Worm (Caenorhabditis elegans) whole organism, late embryonic: Measurements from ENCODE around the gene nhr-290.
"Not testable (repeated sequence)": the region's sequence is repeated elsewhere in the genome, so short reads cannot be mapped to it uniquely, and the experiment has no call there.

Experiments used
- C08G9.2 ChIP-seq: sonication (generic microtip); optimal IDR thresholded peaks from 2 replicates; lab custom pipeline; 2016; ENCODE audit warnings: mild to moderate bottlenecking, missing genetic modification characterization, moderate library complexity, missing compliant biosample characterization
- K02D7.2 ChIP-seq: sonication (generic microtip); optimal IDR thresholded peaks from 2 replicates; lab custom pipeline; 2017; ENCODE audit warnings: mild to moderate bottlenecking, missing genetic modification characterization, missing compliant biosample characterization
- T23F11.4 ChIP-seq: fragments of 200-800 bp; sonication (Bioruptor generic); optimal IDR thresholded peaks from 2 replicates; lab custom pipeline; 2018; ENCODE audit warnings: mild to moderate bottlenecking, missing genetic modification characterization, missing compliant biosample characterization
- ahr-1 ChIP-seq: sonication (generic microtip); optimal IDR thresholded peaks from 2 replicates; lab custom pipeline; 2016; ENCODE audit warnings: missing genetic modification characterization, missing compliant biosample characterization
- ceh-14 ChIP-seq: sonication (generic microtip); optimal IDR thresholded peaks from 2 replicates; lab custom pipeline; 2016; ENCODE audit warnings: missing genotype, missing genetic modification characterization, missing compliant biosample characterization
- ceh-18 ChIP-seq: sonication (generic microtip); optimal IDR thresholded peaks from 2 replicates; lab custom pipeline; 2016; ENCODE audit warnings: missing genetic modification characterization, missing compliant biosample characterization
- ceh-19 ChIP-seq: fragments of 200-800 bp; sonication (Bioruptor generic); optimal IDR thresholded peaks from 2 replicates; lab custom pipeline; 2018; ENCODE audit warnings: mild to moderate bottlenecking, missing genetic modification characterization, missing compliant biosample characterization
- ceh-2 ChIP-seq: sonication (generic microtip); optimal IDR thresholded peaks from 2 replicates; lab custom pipeline; 2016; ENCODE audit warnings: missing genotype, missing genetic modification characterization, missing compliant biosample characterization
- ceh-22 ChIP-seq: sonication (generic microtip); optimal IDR thresholded peaks from 2 replicates; lab custom pipeline; 2017; ENCODE audit warnings: missing biosample characterization, missing genetic modification characterization
- ceh-31 ChIP-seq: sonication (generic microtip); optimal IDR thresholded peaks from 2 replicates; lab custom pipeline; 2016; ENCODE audit warnings: missing genetic modification characterization, missing compliant biosample characterization
- ceh-6 ChIP-seq: fragments of 200-800 bp; sonication (Bioruptor generic); optimal IDR thresholded peaks from 2 replicates; lab custom pipeline; 2018; ENCODE audit warnings: mild to moderate bottlenecking, missing genetic modification characterization, missing compliant biosample characterization
- che-1 ChIP-seq: sonication (generic microtip); optimal IDR thresholded peaks from 2 replicates; lab custom pipeline; 2016; ENCODE audit warnings: mild to moderate bottlenecking, missing genetic modification characterization, missing compliant biosample characterization
- dmd-4 ChIP-seq: sonication (generic microtip); optimal IDR thresholded peaks from 2 replicates; lab custom pipeline; 2016; ENCODE audit warnings: borderline replicate concordance, missing genetic modification characterization, missing compliant biosample characterization
- dve-1 ChIP-seq: sonication (generic microtip); optimal IDR thresholded peaks from 2 replicates; lab custom pipeline; 2017; ENCODE audit warnings: antibody characterized with exemption, mild to moderate bottlenecking, missing genetic modification characterization, missing compliant biosample characterization
- elt-2 ChIP-seq: sonication (generic microtip); optimal IDR thresholded peaks from 2 replicates; lab custom pipeline; 2016; ENCODE audit warnings: missing genetic modification reagents, missing genetic modification characterization, missing compliant biosample characterization
- elt-4 ChIP-seq: sonication (generic microtip); optimal IDR thresholded peaks from 2 replicates; lab custom pipeline; 2016; ENCODE audit warnings: missing genetic modification characterization, missing compliant biosample characterization
- ets-4 ChIP-seq: sonication (generic microtip); optimal IDR thresholded peaks from 2 replicates; lab custom pipeline; 2016; ENCODE audit warnings: missing genetic modification characterization, missing compliant biosample characterization
- fkh-10 ChIP-seq: fragments of 150-350 bp; optimal IDR thresholded peaks from 2 replicates; lab custom pipeline; 2014; ENCODE audit warnings: missing biosample characterization, missing genetic modification reagents, missing genetic modification characterization
- hlh-13 ChIP-seq: fragments of 200-800 bp; sonication (Bioruptor generic); optimal IDR thresholded peaks from 2 replicates; lab custom pipeline; 2018; ENCODE audit warnings: mild to moderate bottlenecking, missing genetic modification characterization, missing compliant biosample characterization
- hlh-6 ChIP-seq: sonication (generic microtip); optimal IDR thresholded peaks from 2 replicates; lab custom pipeline; 2016; ENCODE audit warnings: missing genotype, missing genetic modification characterization, missing compliant biosample characterization
- madf-2 ChIP-seq: sonication (generic microtip); optimal IDR thresholded peaks from 2 replicates; lab custom pipeline; 2017; ENCODE audit warnings: missing genetic modification characterization, missing compliant biosample characterization
- mec-3 ChIP-seq: sonication (generic microtip); optimal IDR thresholded peaks from 2 replicates; lab custom pipeline; 2016; ENCODE audit warnings: borderline replicate concordance, missing genetic modification characterization, missing compliant biosample characterization
- nfya-1 ChIP-seq: sonication (generic microtip); optimal IDR thresholded peaks from 2 replicates; lab custom pipeline; 2017; ENCODE audit warnings: missing genetic modification characterization, mild to moderate bottlenecking, missing compliant biosample characterization, antibody characterized with exemption, moderate library complexity
- nhr-11 ChIP-seq: fragments of 150-350 bp; optimal IDR thresholded peaks from 2 replicates; lab custom pipeline; 2014; ENCODE audit warnings: missing biosample characterization, missing genetic modification characterization
- odd-2 ChIP-seq: sonication (generic microtip); optimal IDR thresholded peaks from 2 replicates; lab custom pipeline; 2017; ENCODE audit warnings: antibody characterized with exemption, mild to moderate bottlenecking, missing genetic modification characterization, missing compliant biosample characterization
- pag-3 ChIP-seq: sonication (generic microtip); optimal IDR thresholded peaks from 2 replicates; lab custom pipeline; 2016; ENCODE audit warnings: missing compliant biosample characterization, missing genetic modification characterization, borderline replicate concordance
- pat-9 ChIP-seq: fragments of 200-800 bp; sonication (Bioruptor generic); optimal IDR thresholded peaks from 2 replicates; lab custom pipeline; 2018; ENCODE audit warnings: mild to moderate bottlenecking, missing genetic modification characterization, moderate library complexity, missing compliant biosample characterization
- pha-2 ChIP-seq: sonication (generic microtip); optimal IDR thresholded peaks from 2 replicates; lab custom pipeline; 2017; ENCODE audit warnings: mild to moderate bottlenecking, missing genetic modification characterization, missing compliant biosample characterization
- pros-1 ChIP-seq: fragments of 150-350 bp; optimal IDR thresholded peaks from 2 replicates; lab custom pipeline; 2014; ENCODE audit warnings: missing biosample characterization, missing genetic modification reagents, missing genetic modification characterization
- ref-2 ChIP-seq: sonication (generic microtip); optimal IDR thresholded peaks from 2 replicates; lab custom pipeline; 2016; ENCODE audit warnings: missing genetic modification characterization, missing compliant biosample characterization
- rnt-1 ChIP-seq: sonication (generic microtip); optimal IDR thresholded peaks from 2 replicates; lab custom pipeline; 2016; ENCODE audit warnings: missing genetic modification characterization, missing compliant biosample characterization
- sdc-2 ChIP-seq: sonication (generic microtip); optimal IDR thresholded peaks from 2 replicates; lab custom pipeline; 2016; ENCODE audit warnings: missing genotype, missing genetic modification characterization, missing compliant biosample characterization
- sox-4 ChIP-seq: sonication (generic microtip); optimal IDR thresholded peaks from 2 replicates; lab custom pipeline; 2017; ENCODE audit warnings: mild to moderate bottlenecking, missing genetic modification characterization, inconsistent platforms, missing compliant biosample characterization
- tbx-2 ChIP-seq: sonication (generic microtip); optimal IDR thresholded peaks from 2 replicates; lab custom pipeline; 2016; ENCODE audit warnings: missing genetic modification characterization, missing compliant biosample characterization
- tbx-7 ChIP-seq: sonication (generic microtip); optimal IDR thresholded peaks from 2 replicates; lab custom pipeline; 2016; ENCODE audit warnings: missing genotype, missing genetic modification characterization, missing compliant biosample characterization
- unc-3 ChIP-seq, 2 experiments: fragments of 200-800 bp in 1 of 2; sonication (Bioruptor generic) in 1 of 2; sonication (generic microtip) in 1 of 2; conservative IDR thresholded peaks in 1 of 2; optimal IDR thresholded peaks in 1 of 2; 2 replicates each; pipeline versions ENCODE4 v1.3.6 to Lab custom; 2016 to 2022; ENCODE audit warnings: missing compliant biosample characterization in 2 of 2, missing genetic modification characterization in 2 of 2, missing genetic modification reagents in 1 of 2
- unc-42 ChIP-seq: sonication (generic microtip); optimal IDR thresholded peaks from 2 replicates; lab custom pipeline; 2016; ENCODE audit warnings: missing genotype, missing genetic modification characterization, missing compliant biosample characterization
- unc-55 ChIP-seq: sonication (generic microtip); optimal IDR thresholded peaks from 2 replicates; lab custom pipeline; 2017; ENCODE audit warnings: missing biosample characterization, missing genetic modification reagents, missing genetic modification characterization
- unc-86 ChIP-seq: sonication (generic microtip); optimal IDR thresholded peaks from 2 replicates; lab custom pipeline; 2016; ENCODE audit warnings: missing genetic modification characterization, missing compliant biosample characterization
- ztf-16 ChIP-seq: sonication (generic microtip); optimal IDR thresholded peaks from 2 replicates; lab custom pipeline; 2017; ENCODE audit warnings: missing genetic modification characterization, missing compliant biosample characterization

nhr-290 gene

ce11 chrV:2589834-2590233, 15.9 kb downstream of the nhr-290 start:
- TF ChIP-seq dve-1 (tag; lab: Kevin White, UChicago) (no peak), mec-3 (tag; lab: Kevin White, UChicago) (no peak), ceh-14 (tag; lab: Kevin White, UChicago) (no peak), ztf-16 (no peak), ets-4 (tag; lab: Kevin White, UChicago) (no peak), ceh-19 (GFP tag; lab: Kevin White, UChicago) (no peak)
- TF ChIP-seq, all 69 proteins: peak for 0

- TF ChIP-seq unc-86 (tag; lab: Kevin White, UChicago): no peak
- TF ChIP-seq fkh-10 (GFP tag; lab: Kevin White, UChicago): no peak
- TF ChIP-seq dmd-4 (tag; lab: Kevin White, UChicago): no peak
- no peak for TF ChIP-seq hlh-6 (tag; lab: Kevin White, UChicago)
- TF ChIP-seq sdc-2 (tag; lab: Kevin White, UChicago): no peak
- TF ChIP-seq nfya-1: no peak
- no peak for TF ChIP-seq pros-1 (tag; lab: Kevin White, UChicago)
- no peak for TF ChIP-seq pha-2
- TF ChIP-seq ceh-22 (tag; lab: Kevin White, UChicago): no peak
- no peak for TF ChIP-seq unc-55 (GFP tag; lab: Kevin White, UChicago)
- no peak for TF ChIP-seq ahr-1 (tag; lab: Kevin White, UChicago)
- no peak for TF ChIP-seq pag-3
- no peak for TF ChIP-seq madf-2
- TF ChIP-seq K02D7.2 (tag; lab: Kevin White, UChicago): no peak
- no peak for TF ChIP-seq tbx-7 (tag; lab: Kevin White, UChicago)
- TF ChIP-seq T23F11.4 (GFP tag; lab: Kevin White, UChicago): no peak
- no peak for TF ChIP-seq ceh-6 (GFP tag; lab: Kevin White, UChicago)
- no peak for TF ChIP-seq dve-1 (tag; lab: Kevin White, UChicago)
- TF ChIP-seq hlh-13: no peak
Measured at ce11 chrV:2592173-2592676, 18.2 kb downstream of the nhr-290 start, which contains the start of gene irg-3. TSS of gene irg-3 (plus strand) at chrV:2592591.

ce11 chrV:2595720-2596119, 21.7 kb downstream of the nhr-290 start:
- peak; percentile 16 for TF ChIP-seq ref-2 (tag; lab: Kevin White, UChicago)
- TF ChIP-seq ceh-2 (tag; lab: Kevin White, UChicago): no peak
- no peak for TF ChIP-seq elt-2 (tag; lab: Kevin White, UChicago)
- TF ChIP-seq sdc-2 (tag; lab: Kevin White, UChicago): no peak

ce11 chrV:2598830-2599229, 24.8 kb downstream of the nhr-290 start, which contains the start of gene F53E10.5:
TSS of gene F53E10.5 (minus strand) at chrV:2598930.
- TF ChIP-seq elt-2 (tag; lab: Kevin White, UChicago); ceh-22 (tag; lab: Kevin White, UChicago); C08G9.2: not testable (repeated sequence)

- TF ChIP-seq unc-42 (tag; lab: Kevin White, UChicago): peak; percentile 59
- TF ChIP-seq sdc-2 (tag; lab: Kevin White, UChicago): no peak
- TF ChIP-seq hlh-13: no peak
- peak; percentile 2 for TF ChIP-seq rnt-1 (tag; lab: Kevin White, UChicago)
- TF ChIP-seq nfya-1: peak; percentile 50
- peak; percentile 47 for TF ChIP-seq tbx-2
- peak; percentile 62 for TF ChIP-seq ceh-18 (tag; lab: Kevin White, UChicago)
- TF ChIP-seq che-1: no peak
- peak; percentile 27; the same call in 1 of the 2 replicates for TF ChIP-seq unc-3 (GFP tag; conservative IDR thresholded peaks at IDR 0.05; lab: Robert Waterston, UW)
- TF ChIP-seq unc-3 (tag; optimal IDR thresholded peaks at IDR 0.05; lab: Kevin White, UChicago): no peak
- peak; percentile 46 for TF ChIP-seq ets-4 (tag; lab: Kevin White, UChicago)
- no peak for TF ChIP-seq nhr-11 (tag; lab: Kevin White, UChicago)
- no peak for TF ChIP-seq pat-9
- peak; percentile 30 for TF ChIP-seq ref-2 (tag; lab: Kevin White, UChicago)
- TF ChIP-seq odd-2 (tag; lab: Kevin White, UChicago): no peak
- no peak for TF ChIP-seq elt-4 (tag; lab: Kevin White, UChicago)
- no peak for TF ChIP-seq pros-1 (tag; lab: Kevin White, UChicago)
- peak; percentile 48 for TF ChIP-seq ceh-31
- no peak for TF ChIP-seq sox-4 (tag; lab: Kevin White, UChicago)
- TF ChIP-seq, all 69 proteins: peak for 9
Measured at ce11 chrV:2600543-2600942, 26.6 kb downstream of the nhr-290 start.
